Fruit fly (Drosophila melanogaster) whole organism, prepupa: ENCODE measurements around the gene upSET.
A peak's percentile ranks its signal among the peaks of the same experiment; 100 is the strongest.

Experiments
- Blimp-1 ChIP-seq: fragments of 200-800 bp; sonication (Bioruptor generic); optimal IDR thresholded peaks from 3 replicates; lab custom pipeline; 2017; ENCODE audit warnings: missing biosample characterization, missing genetic modification characterization, mild to moderate bottlenecking, moderate library complexity, missing genetic modification reagents
- CG11902 ChIP-seq: fragments of 200-800 bp; sonication (Bioruptor generic); optimal IDR thresholded peaks from 3 replicates; lab custom pipeline; 2016; ENCODE audit warnings: missing biosample characterization, missing genetic modification characterization
- CG15336 ChIP-seq: fragments of 200-800 bp; sonication (Bioruptor generic); IDR thresholded peaks from 2 replicates; pipeline ENCODE4 v1.3.6; 2022; ENCODE audit warnings: missing biosample characterization, missing genetic modification characterization
- CG1621 ChIP-seq: fragments of 200-800 bp; sonication (Bioruptor generic); optimal IDR thresholded peaks from 3 replicates; lab custom pipeline; 2018; ENCODE audit warnings: missing biosample characterization, mild to moderate bottlenecking, missing genetic modification characterization
- CG16779 ChIP-seq: fragments of 200-800 bp; sonication (Bioruptor generic); optimal IDR thresholded peaks from 3 replicates; lab custom pipeline; 2017; ENCODE audit warnings: missing biosample characterization, mild to moderate bottlenecking, missing genetic modification characterization
- CG3032 ChIP-seq: fragments of 200-800 bp; optimal IDR thresholded peaks from 2 replicates; lab custom pipeline; 2019; ENCODE audit warnings: missing biosample characterization, mild to moderate bottlenecking, missing genetic modification characterization, moderate library complexity
- CG32006 ChIP-seq: fragments of 200-800 bp; sonication (Bioruptor generic); optimal IDR thresholded peaks from 3 replicates; lab custom pipeline; 2017; ENCODE audit warnings: missing biosample characterization, mild to moderate bottlenecking, missing genetic modification characterization
- CG34406 ChIP-seq: fragments of 200-800 bp; sonication (Bioruptor generic); optimal IDR thresholded peaks from 3 replicates; lab custom pipeline; 2016; ENCODE audit warnings: missing biosample characterization, missing genetic modification characterization
- CG3919 ChIP-seq: fragments of 200-800 bp; sonication (Bioruptor generic); optimal IDR thresholded peaks from 3 replicates; lab custom pipeline; 2016; ENCODE audit warnings: missing biosample characterization, missing genetic modification characterization
- CG6163 ChIP-seq: fragments of 200-800 bp; sonication (Bioruptor generic); IDR thresholded peaks from 3 replicates; pipeline ENCODE4 v1.3.6; 2022; ENCODE audit warnings: missing biosample characterization, missing genetic modification characterization
- CG6276 ChIP-seq: fragments of 200-800 bp; sonication (Bioruptor generic); optimal IDR thresholded peaks from 2 replicates; lab custom pipeline; 2017; ENCODE audit warnings: missing biosample characterization, mild to moderate bottlenecking, missing genetic modification characterization
- CG7368 ChIP-seq: fragments of 200-800 bp; sonication (Bioruptor generic); optimal IDR thresholded peaks from 3 replicates; lab custom pipeline; 2016; ENCODE audit warnings: missing biosample characterization, missing genetic modification characterization
- CG8119 ChIP-seq: fragments of 200-800 bp; sonication (Bioruptor generic); IDR thresholded peaks from 3 replicates; pipeline ENCODE4 v1.3.6; 2022; ENCODE audit warnings: missing biosample characterization, missing genetic modification characterization
- CG8319 ChIP-seq: fragments of 200-800 bp; sonication (Bioruptor generic); optimal IDR thresholded peaks from 3 replicates; lab custom pipeline; 2016; ENCODE audit warnings: missing biosample characterization, missing genetic modification characterization
- CG9139 ChIP-seq: fragments of 200-800 bp; sonication (Bioruptor generic); optimal IDR thresholded peaks from 3 replicates; lab custom pipeline; 2017; ENCODE audit warnings: missing biosample characterization, mild to moderate bottlenecking, missing genetic modification characterization
- Eip75B ChIP-seq: fragments of 200-800 bp; sonication (Bioruptor generic); optimal IDR thresholded peaks from 3 replicates; lab custom pipeline; 2016; ENCODE audit warnings: missing biosample characterization, missing genetic modification characterization
- Eip78C ChIP-seq: fragments of 200-800 bp; sonication (Bioruptor generic); peaks from one replicate; lab custom pipeline; 2016; ENCODE audit warnings: missing biosample characterization, missing genetic modification characterization
- Ets21C ChIP-seq: fragments of 200-800 bp; sonication (Bioruptor generic); optimal IDR thresholded peaks from 3 replicates; lab custom pipeline; 2016; ENCODE audit warnings: missing biosample characterization, missing genetic modification characterization
- Ets96B ChIP-seq: fragments of 200-800 bp; optimal IDR thresholded peaks from 2 replicates; lab custom pipeline; 2019; ENCODE audit warnings: missing biosample characterization, mild to moderate bottlenecking, missing genetic modification characterization, moderate library complexity
- Hr39 ChIP-seq: fragments of 200-800 bp; sonication (Bioruptor generic); optimal IDR thresholded peaks from 2 replicates; lab custom pipeline; 2016; ENCODE audit warnings: missing biosample characterization, missing genetic modification characterization
- Lpt ChIP-seq: fragments of 200-800 bp; sonication (Bioruptor generic); optimal IDR thresholded peaks from 3 replicates; lab custom pipeline; 2016; ENCODE audit warnings: missing biosample characterization, missing genetic modification characterization
- Met ChIP-seq: fragments of 200-800 bp; sonication (Bioruptor generic); optimal IDR thresholded peaks from 3 replicates; lab custom pipeline; 2016; ENCODE audit warnings: missing biosample characterization, missing genetic modification characterization
- Sox14 ChIP-seq: fragments of 200-800 bp; sonication (Bioruptor generic); optimal IDR thresholded peaks from 3 replicates; lab custom pipeline; 2016; ENCODE audit warnings: missing biosample characterization, missing genetic modification characterization
- Sox15 ChIP-seq: fragments of 200-800 bp; sonication (Bioruptor generic); optimal IDR thresholded peaks from 3 replicates; lab custom pipeline; 2016; ENCODE audit warnings: missing biosample characterization, missing genetic modification characterization
- cyc ChIP-seq: fragments of 200-800 bp; sonication (Bioruptor generic); optimal IDR thresholded peaks from 3 replicates; lab custom pipeline; 2016; ENCODE audit warnings: missing biosample characterization, missing genetic modification characterization
- dac ChIP-seq: fragments of 200-800 bp; sonication (Bioruptor generic); optimal IDR thresholded peaks from 2 replicates; lab custom pipeline; 2017; ENCODE audit warnings: missing biosample characterization, mild to moderate bottlenecking, missing genetic modification characterization
- dsx ChIP-seq: fragments of 200-800 bp; optimal IDR thresholded peaks from 3 replicates; lab custom pipeline; 2019; ENCODE audit warnings: missing biosample characterization, mild to moderate bottlenecking, missing genetic modification characterization, moderate library complexity; ENCODE audit not compliant: poor library complexity, severe bottlenecking
- eg ChIP-seq: fragments of 200-800 bp; sonication (Bioruptor generic); IDR thresholded peaks from 3 replicates; pipeline ENCODE4 v1.3.6; 2022; ENCODE audit warnings: missing biosample characterization, missing genetic modification characterization
- esn ChIP-seq: fragments of 200-800 bp; sonication (Bioruptor generic); optimal IDR thresholded peaks from 2 replicates; lab custom pipeline; 2016; ENCODE audit warnings: missing biosample characterization, mild to moderate bottlenecking, missing genetic modification characterization, moderate library complexity
- fd59A ChIP-seq: fragments of 200-800 bp; sonication (Bioruptor generic); optimal IDR thresholded peaks from 2 replicates; lab custom pipeline; 2017; ENCODE audit warnings: missing biosample characterization, mild to moderate bottlenecking, missing genetic modification characterization, missing genetic modification reagents
- fd85E ChIP-seq: fragments of 200-800 bp; sonication (Bioruptor generic); optimal IDR thresholded peaks from 3 replicates; lab custom pipeline; 2016; ENCODE audit warnings: missing biosample characterization, missing genetic modification characterization
- net ChIP-seq: fragments of 200-800 bp; sonication (Bioruptor generic); optimal IDR thresholded peaks from 3 replicates; lab custom pipeline; 2016; ENCODE audit warnings: missing biosample characterization, missing genetic modification characterization
- pdm3 ChIP-seq: fragments of 200-800 bp; sonication (Bioruptor generic); optimal IDR thresholded peaks from 3 replicates; lab custom pipeline; 2016; ENCODE audit warnings: missing biosample characterization, missing genetic modification characterization
- salr ChIP-seq, 2 experiments: fragments of 200-800 bp; sonication (Bioruptor generic); optimal IDR thresholded peaks; 3 replicates each; lab custom pipeline; 2016 to 2018; ENCODE audit warnings: missing biosample characterization in 2 of 2, missing genetic modification characterization in 2 of 2, mild to moderate bottlenecking in 1 of 2
- spab ChIP-seq: fragments of 200-800 bp; sonication (Bioruptor generic); optimal IDR thresholded peaks from 2 replicates; lab custom pipeline; 2017; ENCODE audit warnings: missing biosample characterization, mild to moderate bottlenecking, missing genetic modification characterization, missing genetic modification reagents
- ss ChIP-seq, 2 experiments: fragments of 200-800 bp; sonication (Bioruptor generic); optimal IDR thresholded peaks; 2 replicates in 1 of 2; 3 replicates in 1 of 2; lab custom pipeline; 2017 to 2018; ENCODE audit warnings: mild to moderate bottlenecking in 2 of 2, missing biosample characterization in 2 of 2, missing genetic modification characterization in 2 of 2, moderate library complexity in 1 of 2
- topi ChIP-seq: fragments of 200-800 bp; sonication (Bioruptor generic); optimal IDR thresholded peaks from 3 replicates; lab custom pipeline; 2016; ENCODE audit warnings: missing biosample characterization, missing genetic modification characterization
- vri ChIP-seq: fragments of 200-800 bp; sonication (Bioruptor generic); optimal IDR thresholded peaks from 3 replicates; lab custom pipeline; 2016; ENCODE audit warnings: missing biosample characterization, mild to moderate bottlenecking, missing genetic modification characterization

The upSET gene

dm6 chr3L:13993742-13994719 lies 7.9 kb upstream of the upSET start, which contains the start of gene CtsK1 (continued):
- TF ChIP-seq salr (GFP tag; optimal IDR thresholded peaks at IDR 0.05; lab: Kevin White, UChicago) = no peak
- TF ChIP-seq Met (GFP tag; lab: Kevin White, UChicago) = peak; percentile 66
- TF ChIP-seq Hr39 (GFP tag; lab: Kevin White, UChicago) = peak; percentile 50
- no peak for TF ChIP-seq CG16779 (tag; lab: Kevin White, UChicago)
- TF ChIP-seq CG32006 = peak; percentile 56
- no peak for TF ChIP-seq CG8319
- no peak for TF ChIP-seq Ets21C (GFP tag; lab: Kevin White, UChicago)
- TF ChIP-seq ss (GFP tag; optimal IDR thresholded peaks at IDR 0.05; lab: Kevin White, UChicago) = peak in 1 of 2 experiments; percentile 20
- TF ChIP-seq Sox15 (GFP tag; lab: Kevin White, UChicago) = no peak
- no peak for TF ChIP-seq fd85E (GFP tag; lab: Kevin White, UChicago)

- TF ChIP-seq vri (GFP tag; lab: Kevin White, UChicago) (no peak), Eip78C (GFP tag; lab: Kevin White, UChicago) (peak; percentile 46)
Measured at dm6 chr3L:13996437-13996836, 5.5 kb upstream of the upSET start.

DNA sequence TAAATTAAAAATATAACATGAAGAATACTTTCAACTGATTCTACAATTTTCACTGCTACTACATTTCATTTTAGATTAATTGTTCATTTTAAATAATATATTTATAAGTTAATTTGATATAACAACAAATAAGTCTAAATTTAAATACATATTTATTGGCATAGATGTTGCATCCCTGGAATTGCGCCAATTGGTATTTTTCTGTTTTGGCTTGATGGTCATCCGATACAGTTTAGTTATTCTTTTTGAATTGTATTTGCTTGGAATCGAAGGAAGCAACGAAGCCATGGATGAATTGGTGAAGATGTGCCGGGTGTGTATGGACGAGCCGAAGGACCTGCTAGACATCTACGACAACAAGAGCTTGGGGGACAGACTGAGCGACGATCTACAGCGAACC lies 4.9 kb upstream of the upSET start, which contains the start of gene CG17361:
CG17361 (plus strand) TSS at position 200 of the 400 bp plus-strand sequence.
- no peak for TF ChIP-seq CG9139 (GFP tag; lab: Kevin White, UChicago)
- no peak for TF ChIP-seq CG11902 (GFP tag; lab: Kevin White, UChicago)
- no peak for TF ChIP-seq Eip78C (GFP tag; lab: Kevin White, UChicago)
- TF ChIP-seq cyc (GFP tag; lab: Kevin White, UChicago) = no peak
- peak; percentile 21 for TF ChIP-seq CG3032 (tag; lab: Kevin White, UChicago)
- no peak for TF ChIP-seq CG6276
- TF ChIP-seq CG16779 (tag; lab: Kevin White, UChicago) = no peak
- no peak for TF ChIP-seq esn (GFP tag; lab: Kevin White, UChicago)
- no peak for TF ChIP-seq CG34406

- TF ChIP-seq Blimp-1 (no peak), topi (no peak), CG7368 (GFP tag; lab: Kevin White, UChicago) (no peak), CG6276 (no peak), fd59A (GFP tag; lab: Kevin White, UChicago) (no peak), CG16779 (tag; lab: Kevin White, UChicago) (no peak), Eip75B (GFP tag; lab: Kevin White, UChicago) (no peak), Ets96B (no peak), spab (GFP tag; lab: Kevin White, UChicago) (no peak), vri (GFP tag; lab: Kevin White, UChicago) (no peak), Ets21C (GFP tag; lab: Kevin White, UChicago) (no peak), CG8119 (GFP tag; lab: Robert Waterston, UW) (no peak), fd85E (GFP tag; lab: Kevin White, UChicago) (no peak), net (GFP tag; lab: Kevin White, UChicago) (no peak), eg (GFP tag; lab: Robert Waterston, UW) (no peak), dac (GFP tag; lab: Kevin White, UChicago) (no peak)
Measured at dm6 chr3L:13999204-13999603, 2.7 kb upstream of the upSET start, which contains the start of gene CG17359. Gene CG17359, minus strand, starts transcription at chr3L:13999251.

dm6 chr3L:14002524-14003135 lies 703 bp downstream of the upSET start:
- TF ChIP-seq vri (GFP tag; lab: Kevin White, UChicago) (peak; percentile 41), CG1621 (tag; lab: Kevin White, UChicago) (peak; percentile 34), ss (GFP tag; optimal IDR thresholded peaks at IDR 0.05; lab: Kevin White, UChicago) (peak; percentile 4 to 22), Eip78C (GFP tag; lab: Kevin White, UChicago) (peak; percentile 26), CG3919 (peak; percentile 5), Met (GFP tag; lab: Kevin White, UChicago) (no peak), CG6163 (GFP tag; lab: Robert Waterston, UW) (peak; percentile 98), Lpt (GFP tag; lab: Kevin White, UChicago) (peak; percentile 12), dsx (GFP tag; lab: Kevin White, UChicago) (peak; percentile 31), pdm3 (GFP tag; lab: Kevin White, UChicago) (no peak), CG15336 (GFP tag; lab: Robert Waterston, UW) (peak; percentile 33; the same call in 1 of the 2 replicates), Sox15 (GFP tag; lab: Kevin White, UChicago) (no peak), fd59A (GFP tag; lab: Kevin White, UChicago) (no peak), Sox14 (GFP tag; lab: Kevin White, UChicago) (peak; percentile 28)
